Fruit fly (Drosophila melanogaster) whole organism, pupa: ENCODE results near the gene CG1889.

ENCODE experiments used
- CG10348 ChIP-seq: fragments of 200-800 bp; sonication (Bioruptor generic); IDR thresholded peaks from 2 replicates; pipeline ENCODE4 v1.3.6; 2022; ENCODE audit warnings: missing biosample characterization, missing genetic modification characterization
- CG12605 ChIP-seq: fragments of 200-800 bp; sonication (Bioruptor generic); IDR thresholded peaks from 2 replicates; pipeline ENCODE4 v1.3.6; 2022; ENCODE audit warnings: missing biosample characterization, missing genetic modification characterization
- CG13204 ChIP-seq: fragments of 200-800 bp; sonication (Bioruptor generic); optimal IDR thresholded peaks from 2 replicates; lab custom pipeline; 2018; ENCODE audit warnings: missing biosample characterization, mild to moderate bottlenecking, missing genetic modification characterization, moderate library complexity
- CG14655 ChIP-seq: fragments of 200-800 bp; sonication (Bioruptor generic); optimal IDR thresholded peaks from 3 replicates; lab custom pipeline; 2017; ENCODE audit warnings: mild to moderate bottlenecking, missing biosample characterization, missing genetic modification reagents, missing genetic modification characterization
- CG15710 ChIP-seq: fragments of 200-800 bp; sonication (Bioruptor generic); optimal IDR thresholded peaks from 2 replicates; lab custom pipeline; 2018; ENCODE audit warnings: missing biosample characterization, mild to moderate bottlenecking, missing genetic modification characterization, moderate library complexity
- CG17806 ChIP-seq: fragments of 200-800 bp; sonication (Bioruptor generic); optimal IDR thresholded peaks from 2 replicates; lab custom pipeline; 2018; ENCODE audit warnings: missing biosample characterization, mild to moderate bottlenecking, missing genetic modification characterization, moderate library complexity
- CG32121 ChIP-seq: fragments of 200-800 bp; sonication (Bioruptor generic); IDR thresholded peaks from 2 replicates; pipeline ENCODE4 v1.3.6; 2022; ENCODE audit warnings: missing biosample characterization, missing genetic modification characterization
- CG34367 ChIP-seq: fragments of 200-800 bp; sonication (Bioruptor generic); optimal IDR thresholded peaks from 2 replicates; lab custom pipeline; 2018; ENCODE audit warnings: missing biosample characterization, mild to moderate bottlenecking, missing genetic modification characterization
- CG4496 ChIP-seq: fragments of 200-800 bp; sonication (Bioruptor generic); IDR thresholded peaks from 3 replicates; pipeline ENCODE4 v1.3.6; 2022; ENCODE audit warnings: missing biosample characterization, missing genetic modification characterization
- CG8159 ChIP-seq: fragments of 200-800 bp; sonication (Bioruptor generic); optimal IDR thresholded peaks from 3 replicates; lab custom pipeline; 2018; ENCODE audit warnings: missing biosample characterization, mild to moderate bottlenecking, missing genetic modification characterization, moderate library complexity
- CG8301 ChIP-seq: fragments of 200-800 bp; sonication (Bioruptor generic); optimal IDR thresholded peaks from 2 replicates; lab custom pipeline; 2018; ENCODE audit warnings: missing biosample characterization, mild to moderate bottlenecking, missing genetic modification characterization
- CG9948 ChIP-seq: fragments of 200-800 bp; sonication (Bioruptor generic); optimal IDR thresholded peaks from 2 replicates; lab custom pipeline; 2018; ENCODE audit warnings: missing biosample characterization, mild to moderate bottlenecking, missing genetic modification characterization, moderate library complexity
- D1 ChIP-seq: fragments of 200-800 bp; sonication (Bioruptor generic); optimal IDR thresholded peaks from 2 replicates; lab custom pipeline; 2018; ENCODE audit warnings: missing biosample characterization, mild to moderate bottlenecking, missing genetic modification characterization, moderate library complexity
- EcR ChIP-seq: fragments of 200-800 bp; sonication (Bioruptor generic); optimal IDR thresholded peaks from 3 replicates; lab custom pipeline; 2019; ENCODE audit warnings: missing biosample characterization, missing genetic modification characterization, mild to moderate bottlenecking, moderate library complexity, missing genetic modification reagents
- Ets98B ChIP-seq: fragments of 200-800 bp; sonication (Bioruptor generic); IDR thresholded peaks from 2 replicates; pipeline ENCODE4 v1.3.6; 2022; ENCODE audit warnings: missing biosample characterization, missing genetic modification characterization
- Pif1A ChIP-seq: fragments of 200-800 bp; sonication (Bioruptor generic); optimal IDR thresholded peaks from 3 replicates; lab custom pipeline; 2016; ENCODE audit warnings: missing biosample characterization, missing genetic modification characterization
- Pif1B ChIP-seq: fragments of 200-800 bp; sonication (Bioruptor generic); optimal IDR thresholded peaks from 3 replicates; lab custom pipeline; 2016; ENCODE audit warnings: missing biosample characterization, missing genetic modification characterization
- Snoo ChIP-seq: fragments of 200-800 bp; sonication (Bioruptor generic); optimal IDR thresholded peaks from 3 replicates; lab custom pipeline; 2017; ENCODE audit warnings: missing biosample characterization, mild to moderate bottlenecking, missing genetic modification characterization, inconsistent platforms
- fd96Ca ChIP-seq: fragments of 200-800 bp; sonication (Bioruptor generic); IDR thresholded peaks from 3 replicates; pipeline ENCODE4 v1.3.6; 2022; ENCODE audit warnings: missing biosample characterization, missing genetic modification characterization
- gl ChIP-seq: fragments of 200-800 bp; sonication (Bioruptor generic); optimal IDR thresholded peaks from 2 replicates; lab custom pipeline; 2018; ENCODE audit warnings: missing biosample characterization, mild to moderate bottlenecking, missing genetic modification characterization
- rn ChIP-seq: fragments of 200-800 bp; sonication (Bioruptor generic); IDR thresholded peaks from 2 replicates; pipeline ENCODE4 v1.3.6; 2022; ENCODE audit warnings: missing biosample characterization, missing genetic modification characterization

CG1889 gene

dm6 chrX:9964778-9965291 is at the start of gene CG1889, which contains the start of gene CG1791:
Gene CG1889, plus strand, starts transcription at chrX:9965241.
Gene CG1791, minus strand, starts transcription at chrX:9964878.
- TF ChIP-seq CG12605 (GFP tag; lab: Robert Waterston, UW), result no peak
- TF ChIP-seq CG15710 (tag; lab: Kevin White, UChicago), result no peak
- no peak for TF ChIP-seq Pif1B (GFP tag; lab: Kevin White, UChicago)
- TF ChIP-seq fd96Ca (GFP tag; lab: Robert Waterston, UW), result no peak
- no peak for TF ChIP-seq EcR (GFP tag; lab: Kevin White, UChicago)
- TF ChIP-seq CG17806, result no peak

- TF ChIP-seq CG8159 (tag; lab: Kevin White, UChicago) (no peak), CG8301 (tag; lab: Kevin White, UChicago) (peak; percentile 4), CG15710 (tag; lab: Kevin White, UChicago) (no peak), Pif1B (GFP tag; lab: Kevin White, UChicago) (no peak), D1 (no peak), CG14655 (peak; percentile 39), Ets98B (GFP tag; lab: Robert Waterston, UW) (peak; percentile 45; the same call in 1 of the 2 replicates), CG4496 (GFP tag; lab: Robert Waterston, UW) (peak; percentile 73), CG9948 (tag; lab: Kevin White, UChicago) (no peak), CG12605 (GFP tag; lab: Robert Waterston, UW) (peak; percentile 73), CG17806 (no peak), gl (tag; lab: Kevin White, UChicago) (no peak), Snoo (tag; lab: Kevin White, UChicago) (no peak), CG32121 (peak; percentile 30; the same call in 1 of the 2 replicates), fd96Ca (GFP tag; lab: Robert Waterston, UW) (no peak), Pif1A (no peak), CG13204 (GFP tag; lab: Kevin White, UChicago) (no peak), CG34367 (no peak), rn (GFP tag; lab: Robert Waterston, UW) (no peak), EcR (GFP tag; lab: Kevin White, UChicago) (no peak), CG10348 (GFP tag; lab: Robert Waterston, UW) (no peak)
These were observed 34.2 kb upstream of the CG1889 start, which contains the start of gene Idgf4 for dm6 chrX:9930882-9931281. Gene Idgf4, minus strand, starts transcription at chrX:9930948.

dm6 chrX:9932296-9932892 is 32.6 kb upstream of the CG1889 start:
- TF ChIP-seq EcR (GFP tag; lab: Kevin White, UChicago) (peak; percentile 4), CG4496 (GFP tag; lab: Robert Waterston, UW) (no peak)

- TF ChIP-seq CG34367, result no peak
- TF ChIP-seq CG12605 (GFP tag; lab: Robert Waterston, UW), result no peak
- no peak for TF ChIP-seq CG10348 (GFP tag; lab: Robert Waterston, UW)
- no peak for TF ChIP-seq gl (tag; lab: Kevin White, UChicago)
- no peak for TF ChIP-seq rn (GFP tag; lab: Robert Waterston, UW)
- no peak for TF ChIP-seq CG8301 (tag; lab: Kevin White, UChicago)
- no peak for TF ChIP-seq CG4496 (GFP tag; lab: Robert Waterston, UW)
- TF ChIP-seq CG13204 (GFP tag; lab: Kevin White, UChicago), result no peak
- TF ChIP-seq CG15710 (tag; lab: Kevin White, UChicago), result no peak
- TF ChIP-seq Ets98B (GFP tag; lab: Robert Waterston, UW), result no peak
- TF ChIP-seq CG17806, result no peak
- no peak for TF ChIP-seq CG14655
- no peak for TF ChIP-seq Snoo (tag; lab: Kevin White, UChicago)
- no peak for TF ChIP-seq EcR (GFP tag; lab: Kevin White, UChicago)
- TF ChIP-seq CG32121, result no peak
- TF ChIP-seq CG9948 (tag; lab: Kevin White, UChicago), result no peak
- TF ChIP-seq D1, result no peak
- no peak for TF ChIP-seq Pif1A
- TF ChIP-seq, all 21 proteins: peak for 0
These were observed 10.9 kb downstream of the CG1889 start for dm6 chrX:9975973-9976372.

DNA sequence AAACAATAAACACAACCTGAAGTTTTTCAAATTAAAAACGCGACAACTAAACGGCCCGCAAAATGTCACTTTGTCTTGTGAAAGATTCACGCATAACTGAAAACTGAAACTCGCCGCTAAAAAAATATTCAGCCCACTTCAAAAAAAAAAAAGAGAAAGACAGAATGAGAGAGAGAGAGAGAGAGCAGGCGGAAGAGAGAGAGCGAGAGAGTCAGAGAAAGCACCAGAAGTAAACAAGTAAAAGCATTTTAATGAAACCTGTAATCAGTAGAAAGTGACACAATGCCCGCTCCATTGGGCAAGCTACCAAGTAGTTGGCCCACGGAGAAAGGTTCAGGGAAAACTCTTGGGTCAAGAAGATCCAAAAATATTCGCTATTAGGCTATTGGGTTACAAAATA is 12.3 kb downstream of the CG1889 start, which contains the start of gene CG43386:
Gene CG43386, minus strand, starts transcription at position 101 of the 400 bp plus-strand sequence.
- TF ChIP-seq fd96Ca (GFP tag; lab: Robert Waterston, UW) (no peak), gl (tag; lab: Kevin White, UChicago) (no peak), CG17806 (no peak), D1 (no peak), Pif1B (GFP tag; lab: Kevin White, UChicago) (no peak), EcR (GFP tag; lab: Kevin White, UChicago) (no peak), Snoo (tag; lab: Kevin White, UChicago) (no peak), CG32121 (no peak), CG12605 (GFP tag; lab: Robert Waterston, UW) (no peak), CG10348 (GFP tag; lab: Robert Waterston, UW) (no peak), CG34367 (no peak), rn (GFP tag; lab: Robert Waterston, UW) (no peak), CG4496 (GFP tag; lab: Robert Waterston, UW) (no peak), Pif1A (no peak), CG14655 (no peak), CG8301 (tag; lab: Kevin White, UChicago) (no peak)

DNA sequence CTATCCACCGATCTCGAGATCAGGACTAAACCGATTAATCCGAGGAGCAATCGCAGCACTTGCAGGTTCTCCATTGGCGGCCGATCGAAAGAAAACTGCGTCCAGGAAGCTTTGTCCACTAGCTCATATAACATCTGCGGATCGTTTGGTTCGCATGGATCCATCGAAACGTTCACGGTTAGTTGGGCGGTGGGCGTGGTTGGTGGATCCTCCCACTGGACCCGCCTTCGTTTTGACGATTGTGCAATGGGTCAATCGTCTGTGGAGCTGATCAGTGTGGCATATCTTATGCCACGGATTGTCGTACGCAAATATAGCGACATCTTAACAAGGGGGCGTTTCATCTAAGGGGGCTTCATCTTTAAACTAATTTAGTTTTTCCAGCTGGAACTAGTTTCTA is 15.4 kb downstream of the CG1889 start, which contains the start of gene CG15252:
Gene CG15252, minus strand, starts transcription at position 101 of the 400 bp plus-strand sequence.
- TF ChIP-seq CG12605 (GFP tag; lab: Robert Waterston, UW), result no peak
- TF ChIP-seq Pif1A, result no peak
